Worm (Caenorhabditis elegans) whole organism, L3 larva: ENCODE results near the gene Y32B12B.2.
"Not testable (repeated sequence)": the region's sequence is repeated elsewhere in the genome, so short reads cannot be mapped to it uniquely, and the experiment has no call there.

Experiments
- ZK546.5 ChIP-seq: sonication (generic microtip); optimal IDR thresholded peaks from 2 replicates; lab custom pipeline; 2017; ENCODE audit warnings: missing biosample characterization, missing genetic modification characterization
- aly-2 ChIP-seq: fragments of 150-350 bp; optimal IDR thresholded peaks from 2 replicates; lab custom pipeline; 2014; ENCODE audit warnings: missing biosample characterization, missing genetic modification characterization
- ceh-16 ChIP-seq: sonication (generic microtip); optimal IDR thresholded peaks from 2 replicates; lab custom pipeline; 2017; ENCODE audit warnings: missing biosample characterization, missing genetic modification characterization
- ceh-9 ChIP-seq: sonication (generic microtip); optimal IDR thresholded peaks from 2 replicates; lab custom pipeline; 2018; ENCODE audit warnings: missing biosample characterization, missing genetic modification characterization
- daf-12 ChIP-seq: fragments of 150-350 bp; optimal IDR thresholded peaks from 2 replicates; lab custom pipeline; 2014; ENCODE audit warnings: missing biosample characterization, missing genetic modification reagents, missing genetic modification characterization
- egl-27 ChIP-seq: sonication (generic microtip); optimal IDR thresholded peaks from 4 replicates; lab custom pipeline; 2017; ENCODE audit warnings: missing biosample characterization, missing genetic modification reagents, missing genetic modification characterization
- egl-5 ChIP-seq: fragments of 150-350 bp; optimal IDR thresholded peaks from 2 replicates; lab custom pipeline; 2017; ENCODE audit warnings: missing biosample characterization, missing genetic modification reagents, missing genetic modification characterization, inconsistent platforms
- elt-1 ChIP-seq: fragments of 150-350 bp; optimal IDR thresholded peaks from 2 replicates; lab custom pipeline; 2014; ENCODE audit warnings: missing biosample characterization, missing genetic modification characterization
- elt-2 ChIP-seq: sonication (generic microtip); optimal IDR thresholded peaks from 2 replicates; lab custom pipeline; 2016; ENCODE audit warnings: missing genetic modification reagents, mild to moderate bottlenecking, missing genetic modification characterization, missing compliant biosample characterization
- elt-3 ChIP-seq, 3 experiments: fragments of 150-350 bp in 1 of 3; sonication (generic microtip) in 2 of 3; optimal IDR thresholded peaks; 2 replicates in 2 of 3; 4 replicates in 1 of 3; lab custom pipeline; 2014 to 2017; ENCODE audit warnings: missing biosample characterization in 3 of 3, missing genetic modification characterization in 3 of 3
- fkh-10 ChIP-seq: sonication (generic microtip); optimal IDR thresholded peaks from 2 replicates; lab custom pipeline; 2017; ENCODE audit warnings: missing biosample characterization, missing genetic modification reagents, missing genetic modification characterization
- fos-1 ChIP-seq: fragments of 150-350 bp; optimal IDR thresholded peaks from 2 replicates; lab custom pipeline; 2014; ENCODE audit warnings: missing biosample characterization, missing genetic modification characterization
- hmg-11 ChIP-seq: sonication (generic microtip); optimal IDR thresholded peaks from 2 replicates; lab custom pipeline; 2016; ENCODE audit warnings: missing genetic modification characterization, missing compliant biosample characterization
- jun-1 ChIP-seq: fragments of 150-350 bp; optimal IDR thresholded peaks from 2 replicates; lab custom pipeline; 2014; ENCODE audit warnings: missing biosample characterization, missing genetic modification reagents, missing genetic modification characterization
- lin-15B ChIP-seq: fragments of 150-350 bp; optimal IDR thresholded peaks from 2 replicates; lab custom pipeline; 2014; ENCODE audit warnings: missing biosample characterization, missing genetic modification characterization
- lin-39 ChIP-seq: fragments of 150-350 bp; optimal IDR thresholded peaks from 2 replicates; lab custom pipeline; 2018; ENCODE audit warnings: missing biosample characterization, missing genetic modification reagents, missing genetic modification characterization
- lsy-12 ChIP-seq: sonication (generic microtip); optimal IDR thresholded peaks from 2 replicates; lab custom pipeline; 2016; ENCODE audit warnings: mild to moderate bottlenecking, missing genetic modification characterization, missing compliant biosample characterization
- mdl-1 ChIP-seq: fragments of 150-350 bp; optimal IDR thresholded peaks from 2 replicates; lab custom pipeline; 2014; ENCODE audit warnings: missing biosample characterization, missing genetic modification characterization
- mml-1 ChIP-seq: fragments of 150-350 bp; sonication (generic microtip); optimal IDR thresholded peaks from 3 replicates; lab custom pipeline; 2014; ENCODE audit warnings: missing biosample characterization, missing genetic modification characterization
- nhr-11 ChIP-seq: fragments of 150-350 bp; optimal IDR thresholded peaks from 2 replicates; lab custom pipeline; 2014; ENCODE audit warnings: missing biosample characterization, missing genetic modification characterization
- nhr-237 ChIP-seq: fragments of 150-350 bp; optimal IDR thresholded peaks from 2 replicates; lab custom pipeline; 2014; ENCODE audit warnings: missing biosample characterization, missing genetic modification characterization
- nhr-28 ChIP-seq: fragments of 150-350 bp; optimal IDR thresholded peaks from 2 replicates; lab custom pipeline; 2014; ENCODE audit warnings: missing biosample characterization, missing genetic modification characterization
- nhr-67 ChIP-seq: fragments of 150-350 bp; optimal IDR thresholded peaks from 2 replicates; lab custom pipeline; 2014; ENCODE audit warnings: missing biosample characterization, missing genetic modification characterization
- nhr-76 ChIP-seq: fragments of 150-350 bp; sonication (generic microtip); optimal IDR thresholded peaks from 5 replicates; lab custom pipeline; 2014; ENCODE audit warnings: missing biosample characterization, missing genetic modification characterization
- nhr-77 ChIP-seq: fragments of 150-350 bp; optimal IDR thresholded peaks from 2 replicates; lab custom pipeline; 2014; ENCODE audit warnings: missing biosample characterization, missing genetic modification characterization
- pha-4 ChIP-seq: fragments of 150-350 bp; optimal IDR thresholded peaks from 2 replicates; lab custom pipeline; 2014; ENCODE audit warnings: missing biosample characterization, missing genetic modification reagents, missing genetic modification characterization
- pqm-1 ChIP-seq: fragments of 150-350 bp; optimal IDR thresholded peaks from 2 replicates; lab custom pipeline; 2017; ENCODE audit warnings: missing biosample characterization, missing genetic modification characterization, inconsistent platforms
- snpc-4 ChIP-seq: fragments of 150-350 bp; optimal IDR thresholded peaks from 2 replicates; lab custom pipeline; 2014; ENCODE audit warnings: missing biosample characterization, missing genetic modification characterization
- unc-39 ChIP-seq: sonication (generic microtip); optimal IDR thresholded peaks from 4 replicates; lab custom pipeline; 2017; ENCODE audit warnings: missing biosample characterization, missing genetic modification characterization
- unc-62 ChIP-seq: fragments of 150-350 bp; sonication (generic microtip); optimal IDR thresholded peaks from 4 replicates; lab custom pipeline; 2014; ENCODE audit warnings: missing biosample characterization, missing genetic modification reagents, missing genetic modification characterization
- zag-1 ChIP-seq: fragments of 150-350 bp; optimal IDR thresholded peaks from 2 replicates; lab custom pipeline; 2014; ENCODE audit warnings: missing biosample characterization, missing genetic modification characterization
- ztf-4 ChIP-seq: fragments of 150-350 bp; optimal IDR thresholded peaks from 2 replicates; lab custom pipeline; 2014; ENCODE audit warnings: missing biosample characterization, missing genetic modification characterization

Gene Y32B12B.2

ce11 chrV:16505828-16506227 lies 32.4 kb upstream of the Y32B12B.2 start, which contains the start of gene nhr-54:
nhr-54 (minus strand) TSS chrV:16505928.
- no peak for TF ChIP-seq daf-12 (tag; lab: Kevin White, UChicago)
- TF ChIP-seq nhr-28 (tag; lab: Kevin White, UChicago) = no peak
- TF ChIP-seq fkh-10 (GFP tag; lab: Kevin White, UChicago) = no peak
- no peak for TF ChIP-seq egl-5 (tag; lab: Kevin White, UChicago)
- no peak for TF ChIP-seq ceh-16 (tag; lab: Kevin White, UChicago)
- TF ChIP-seq elt-3 (tag; optimal IDR thresholded peaks at IDR 0.05; lab: Kevin White, UChicago) = no peak
- no peak for TF ChIP-seq mml-1 (tag; lab: Kevin White, UChicago)

ce11 chrV:16506650-16507049 lies 31.5 kb upstream of the Y32B12B.2 start:
- TF ChIP-seq unc-62 (GFP tag; lab: Kevin White, UChicago) = no peak
- TF ChIP-seq pha-4 = peak; percentile 49

DNA sequence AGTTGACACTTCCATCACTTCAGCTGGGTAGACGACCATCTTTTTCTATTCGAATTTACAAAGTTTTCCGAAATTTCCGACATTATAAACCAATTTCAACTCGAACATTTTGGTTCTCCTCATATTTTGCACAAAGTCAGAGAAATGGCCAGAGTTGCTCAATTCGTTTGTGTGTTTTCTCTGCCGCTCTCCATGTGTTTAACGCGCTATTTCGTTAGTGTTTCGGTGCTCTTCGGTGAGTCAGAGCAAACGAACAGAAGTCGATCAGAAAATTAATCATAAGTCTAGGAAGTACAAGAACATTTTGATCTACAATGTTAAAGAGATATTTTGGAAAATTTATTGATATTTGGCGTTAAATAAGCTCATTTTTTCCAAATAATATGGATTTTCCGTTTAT lies 29.5 kb upstream of the Y32B12B.2 start, which contains the start of gene srr-3:
srr-3 (minus strand) TSS at position 101 of the 400 bp plus-strand sequence.
- no peak for TF ChIP-seq unc-62 (GFP tag; lab: Kevin White, UChicago)
- TF ChIP-seq ztf-4 (tag; lab: Kevin White, UChicago) = no peak
- TF ChIP-seq unc-39 (tag; lab: Kevin White, UChicago) = no peak
- TF ChIP-seq nhr-237 = no peak
- TF ChIP-seq zag-1 (tag; lab: Kevin White, UChicago) = no peak
- TF ChIP-seq nhr-77 (tag; lab: Kevin White, UChicago) = no peak
- TF ChIP-seq ZK546.5 (tag; lab: Kevin White, UChicago) = no peak
- no peak for TF ChIP-seq lin-15B
- TF ChIP-seq nhr-67 = no peak
- TF ChIP-seq lsy-12 (tag; lab: Kevin White, UChicago) = no peak
- no peak for TF ChIP-seq mml-1 (tag; lab: Kevin White, UChicago)
- TF ChIP-seq egl-27 (tag; lab: Kevin White, UChicago) = no peak
- no peak for TF ChIP-seq ceh-9 (tag; lab: Kevin White, UChicago)
- no peak for TF ChIP-seq hmg-11 (tag; lab: Kevin White, UChicago)
- TF ChIP-seq elt-2 = no peak

DNA sequence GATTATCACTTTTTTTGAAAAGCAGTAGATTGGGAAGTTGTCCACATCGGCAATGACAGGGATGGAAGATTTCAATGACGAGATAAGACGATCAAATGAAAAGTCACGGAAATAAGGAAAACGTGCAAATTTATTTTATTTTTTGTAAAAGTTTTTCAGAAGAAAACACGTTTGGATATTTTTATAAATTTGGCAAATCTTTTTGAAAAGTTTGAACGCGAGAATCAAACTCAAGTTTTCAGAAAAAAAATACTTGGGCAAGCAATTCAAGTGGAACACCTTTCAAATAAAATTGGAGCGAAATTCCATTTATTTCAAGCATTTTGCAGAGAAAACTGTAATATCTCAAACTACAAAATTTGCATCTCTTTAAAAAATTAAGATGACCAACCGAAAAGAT lies 23.1 kb upstream of the Y32B12B.2 start, which contains the start of gene F36D3.5:
F36D3.5 (minus strand) TSS at position 101 of the 400 bp plus-strand sequence.
- not testable (repeated sequence) for TF ChIP-seq mdl-1, hmg-11, aly-2 (tag; lab: Kevin White, UChicago)

DNA sequence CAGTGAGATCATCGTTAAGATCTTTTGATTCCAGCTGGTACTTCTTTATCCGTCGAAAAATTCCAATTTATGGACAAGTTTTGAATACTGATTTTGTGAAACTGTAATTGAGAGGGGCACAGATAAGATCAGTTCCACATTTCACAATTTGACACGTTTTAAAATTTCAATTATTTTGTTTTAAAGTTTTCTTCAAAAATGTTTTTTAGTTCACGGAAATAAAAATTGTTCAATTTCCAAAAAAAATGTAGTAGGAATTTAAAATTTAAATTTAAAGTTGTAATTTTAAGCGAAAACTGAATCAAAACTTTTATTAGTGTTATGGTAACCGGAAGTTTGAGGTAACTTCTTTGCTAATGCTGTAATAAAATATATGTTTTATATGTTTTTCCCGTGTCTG lies 20.6 kb upstream of the Y32B12B.2 start, which contains the start of gene F36D3.4:
F36D3.4 (minus strand) TSS at position 101 of the 400 bp plus-strand sequence.
- TF ChIP-seq jun-1 (no peak), snpc-4 (tag; lab: Kevin White, UChicago) (no peak), fos-1 (no peak), daf-12 (tag; lab: Kevin White, UChicago) (no peak)

DNA sequence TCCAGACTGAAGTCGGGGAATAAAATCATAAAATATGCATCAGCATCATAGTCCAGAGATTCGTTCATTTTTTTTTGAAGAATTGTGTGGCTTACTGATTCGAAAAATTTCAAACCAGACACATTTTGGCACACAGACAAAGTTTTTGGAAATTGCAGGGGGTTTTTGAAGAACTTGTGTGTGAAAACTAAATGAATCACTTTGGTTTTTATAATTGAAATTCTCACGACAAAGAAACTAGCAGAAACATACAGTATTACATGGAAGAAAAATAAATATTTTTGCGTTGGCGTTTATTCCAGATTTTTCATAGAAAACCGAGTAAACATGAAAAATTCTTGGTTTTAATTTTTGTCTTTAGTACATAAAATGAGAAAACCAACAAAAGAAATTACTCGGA lies 16.0 kb upstream of the Y32B12B.2 start, which contains the start of gene srw-34:
srw-34 (minus strand) TSS at position 101 of the 400 bp plus-strand sequence.
- TF ChIP-seq mml-1 (tag; lab: Kevin White, UChicago) (no peak), pha-4 (no peak), unc-62 (GFP tag; lab: Kevin White, UChicago) (no peak), ZK546.5 (tag; lab: Kevin White, UChicago) (no peak), nhr-76 (tag; lab: Kevin White, UChicago) (no peak), fkh-10 (GFP tag; lab: Kevin White, UChicago) (no peak), nhr-77 (tag; lab: Kevin White, UChicago) (no peak), pqm-1 (tag; lab: Kevin White, UChicago) (no peak), lin-15B (no peak), nhr-11 (tag; lab: Kevin White, UChicago) (no peak), ceh-9 (tag; lab: Kevin White, UChicago) (no peak), elt-3 (tag; optimal IDR thresholded peaks at IDR 0.05; lab: Kevin White, UChicago) (no peak), hmg-11 (tag; lab: Kevin White, UChicago) (no peak), aly-2 (tag; lab: Kevin White, UChicago) (no peak), lin-39 (tag; lab: Kevin White, UChicago) (no peak), elt-1 (tag; lab: Kevin White, UChicago) (no peak), jun-1 (no peak)
